ENCODE assay signal across 2 fruit fly cellular contexts in genomic region chrX:10573554-10573953, dm6.
A peak's percentile ranks its signal among the peaks of the same experiment; 100 is the strongest.
TF ChIP-seq lines count a peak whose summit lies in the region.

No protein-coding gene starts in this region.

TF ChIP-seq in whole organism, embryonic, 481 proteins besides CTCF, POLR2A, EP300 and RAD21 (continued from another document and continues in another):
- TF ChIP-seq CG15269 (tag; optimal IDR thresholded peaks at IDR 0.05; lab: Kevin White, UChicago) (peak; percentile 69), fd96Cb (tag; optimal IDR thresholded peaks at IDR 0.05; lab: Kevin White, UChicago) (peak; percentile 53), CG6254 (GFP tag; optimal IDR thresholded peaks at IDR 0.05; lab: Kevin White, UChicago) (peak; percentile 6), Drgx (GFP tag; IDR thresholded peaks at IDR 0.05; lab: Robert Waterston, UW) (peak; percentile 64), ase (GFP tag; IDR thresholded peaks at IDR 0.05; lab: Robert Waterston, UW) (peak; percentile 70; the same call in 2 of the 3 replicates), emc (GFP tag; optimal IDR thresholded peaks at IDR 0.05; lab: Kevin White, UChicago) (no peak), ci (GFP tag; IDR thresholded peaks at IDR 0.05; lab: Robert Waterston, UW) (peak; percentile 79; the same call in 2 of the 3 replicates), CG17385 (GFP tag; optimal IDR thresholded peaks at IDR 0.05; lab: Kevin White, UChicago) (peak; percentile 54), CG8944 (GFP tag; optimal IDR thresholded peaks at IDR 0.05; lab: Kevin White, UChicago) (no peak), CG17359 (tag; optimal IDR thresholded peaks at IDR 0.05; lab: Kevin White, UChicago) (peak; percentile 70), CG16863 (GFP tag; optimal IDR thresholded peaks at IDR 0.05; lab: Kevin White, UChicago) (no peak), CG3838 (GFP tag; optimal IDR thresholded peaks at IDR 0.05; lab: Kevin White, UChicago) (no peak), CG8388 (GFP tag; optimal IDR thresholded peaks at IDR 0.05; lab: Kevin White, UChicago) (peak; percentile 40), tin (GFP tag; optimal IDR thresholded peaks at IDR 0.05; lab: Kevin White, UChicago) (peak; percentile 24), CG18599 (GFP tag; optimal IDR thresholded peaks at IDR 0.05; lab: Kevin White, UChicago) (peak; percentile 77), CG14667 (GFP tag; IDR thresholded peaks at IDR 0.05; lab: Robert Waterston, UW) (peak; percentile 43; the same call in 1 of the 2 replicates), CG11695 (GFP tag; IDR thresholded peaks at IDR 0.05; lab: Robert Waterston, UW) (peak; percentile 76), CG10267 (tag; optimal IDR thresholded peaks at IDR 0.05; lab: Kevin White, UChicago) (peak; percentile 51), CG9932 (GFP tag; IDR thresholded peaks at IDR 0.05; lab: Robert Waterston, UW) (peak; percentile 55; the same call in 1 of the 2 replicates), grau (tag; optimal IDR thresholded peaks at IDR 0.05; lab: Kevin White, UChicago) (peak; percentile 64), trem (tag; optimal IDR thresholded peaks at IDR 0.05; lab: Kevin White, UChicago) (no peak), Dll (GFP tag; IDR thresholded peaks at IDR 0.05; lab: Robert Waterston, UW; ENCODE audit: partially characterized antibody) (no peak), mirr (GFP tag; optimal IDR thresholded peaks at IDR 0.05; lab: Kevin White, UChicago) (no peak), Sry-δ (GFP tag; optimal IDR thresholded peaks at IDR 0.05; lab: Kevin White, UChicago) (no peak), Hr3 (GFP tag; optimal IDR thresholded peaks at IDR 0.05; lab: Kevin White, UChicago) (peak; percentile 24), abd-A (tag; optimal IDR thresholded peaks at IDR 0.05; lab: Kevin White, UChicago) (peak; percentile 39), fd3F (GFP tag; optimal IDR thresholded peaks at IDR 0.05; lab: Kevin White, UChicago) (peak; percentile 14), vnd (GFP tag; IDR thresholded peaks at IDR 0.05; lab: Robert Waterston, UW; ENCODE audit: partially characterized antibody) (0 out of 3 replicates have a peak, but pooled peaks have one; percentile 25), Kr (GFP tag; optimal IDR thresholded peaks at IDR 0.05; lab: Kevin White, UChicago) (no peak), Fer1 (GFP tag; optimal IDR thresholded peaks at IDR 0.05; lab: Kevin White, UChicago) (peak; percentile 68), CG13894 (tag; optimal IDR thresholded peaks at IDR 0.05; lab: Kevin White, UChicago) (no peak), CG15479 (GFP tag; optimal IDR thresholded peaks at IDR 0.05; lab: Kevin White, UChicago) (no peak), Fer3 (tag; optimal IDR thresholded peaks at IDR 0.05; lab: Kevin White, UChicago) (peak; percentile 53), onecut (GFP tag; IDR thresholded peaks at IDR 0.05; lab: Robert Waterston, UW) (0 out of 2 replicates have a peak, but pooled peaks have one; percentile 27), CG17802 (tag; optimal IDR thresholded peaks at IDR 0.05; lab: Kevin White, UChicago) (no peak), CG11504 (tag; optimal IDR thresholded peaks at IDR 0.05; lab: Kevin White, UChicago) (peak; percentile 73), CG4820 (GFP tag; optimal IDR thresholded peaks at IDR 0.05; lab: Kevin White, UChicago) (peak; percentile 10), wdn (GFP tag; IDR thresholded peaks at IDR 0.05; lab: Robert Waterston, UW) (peak; percentile 44; the same call in 1 of the 2 replicates), prd (optimal IDR thresholded peaks at IDR 0.05; lab: Kevin White, UChicago) (no peak), prd (GFP tag; IDR thresholded peaks at IDR 0.05; lab: Robert Waterston, UW) (peak; percentile 54; the same call in 2 of the 3 replicates), NC2α (GFP tag; optimal IDR thresholded peaks at IDR 0.05; lab: Kevin White, UChicago) (no peak), Rfx (GFP tag; IDR thresholded peaks at IDR 0.05; lab: Robert Waterston, UW) (peak; percentile 70), CG12299 (tag; optimal IDR thresholded peaks at IDR 0.05; lab: Kevin White, UChicago) (peak; percentile 15), sens (GFP tag; lab: Kevin White, UChicago) (peak; percentile 72), CG3281 (GFP tag; optimal IDR thresholded peaks at IDR 0.05; lab: Kevin White, UChicago) (peak; percentile 54), repo (GFP tag; optimal IDR thresholded peaks at IDR 0.05; lab: Kevin White, UChicago) (no peak), aop (GFP tag; IDR thresholded peaks at IDR 0.05; lab: Robert Waterston, UW) (no peak), Meics (GFP tag; optimal IDR thresholded peaks at IDR 0.05; lab: Kevin White, UChicago) (peak; percentile 58), Dbx (GFP tag; IDR thresholded peaks at IDR 0.05; lab: Robert Waterston, UW) (peak; percentile 55; the same call in 1 of the 3 replicates), CG13624 (GFP tag; optimal IDR thresholded peaks at IDR 0.05; lab: Kevin White, UChicago) (no peak), CG6683 (GFP tag; optimal IDR thresholded peaks at IDR 0.05; lab: Kevin White, UChicago) (peak; percentile 33), CG18262 (tag; optimal IDR thresholded peaks at IDR 0.05; lab: Kevin White, UChicago) (peak; percentile 51), CG14014 (GFP tag; IDR thresholded peaks at IDR 0.05; lab: Robert Waterston, UW) (peak; percentile 67), Taf1 (GFP tag; IDR thresholded peaks at IDR 0.05; lab: Robert Waterston, UW) (peak; percentile 29; the same call in 1 of the 2 replicates), zfh1 (GFP tag; IDR thresholded peaks at IDR 0.05; lab: Robert Waterston, UW) (peak; percentile 62; the same call in 2 of the 3 replicates), CG32772 (GFP tag; IDR thresholded peaks at IDR 0.05; lab: Robert Waterston, UW) (peak; percentile 61), hkb (optimal IDR thresholded peaks at IDR 0.05; lab: Kevin White, UChicago) (no peak), hkb (GFP tag; IDR thresholded peaks at IDR 0.05; lab: Robert Waterston, UW) (peak; percentile 82), disco-r (GFP tag; optimal IDR thresholded peaks at IDR 0.05; lab: Kevin White, UChicago) (no peak), vvl (GFP tag; IDR thresholded peaks at IDR 0.05; lab: Robert Waterston, UW) (peak; percentile 80), bsh (GFP tag; optimal IDR thresholded peaks at IDR 0.05; lab: Kevin White, UChicago) (peak in 1 of 2 experiments; percentile 66), CG31224 (GFP tag; IDR thresholded peaks at IDR 0.05; lab: Robert Waterston, UW) (0 out of 2 replicates have a peak, but pooled peaks have one; percentile 16), peb (GFP tag; IDR thresholded peaks at IDR 0.05; lab: Robert Waterston, UW) (no peak), CG12659 (GFP tag; optimal IDR thresholded peaks at IDR 0.05; lab: Kevin White, UChicago) (peak; percentile 45), CG7372 (GFP tag; IDR thresholded peaks at IDR 0.05; lab: Robert Waterston, UW) (no peak)

TF ChIP-seq in whole organism, prepupa, 60 proteins besides CTCF, POLR2A, EP300 and RAD21 (continued from another document):
- TF ChIP-seq ss (GFP tag; optimal IDR thresholded peaks at IDR 0.05; lab: Kevin White, UChicago) (peak in 1 of 2 experiments; percentile 14), svp (GFP tag; lab: Kevin White, UChicago) (peak; percentile 70), Ets21C (GFP tag; optimal IDR thresholded peaks at IDR 0.05; lab: Kevin White, UChicago) (no peak), lz (GFP tag; optimal IDR thresholded peaks at IDR 0.05; lab: Kevin White, UChicago) (peak; percentile 8), CG6808 (GFP tag; optimal IDR thresholded peaks at IDR 0.05; lab: Kevin White, UChicago) (peak; percentile 33), cyc (GFP tag; optimal IDR thresholded peaks at IDR 0.05; lab: Kevin White, UChicago) (no peak), Gug (GFP tag; IDR thresholded peaks at IDR 0.05; lab: Robert Waterston, UW) (peak; percentile 64), Hr4 (GFP tag; optimal IDR thresholded peaks at IDR 0.05; lab: Kevin White, UChicago) (peak; percentile 50), OdsH (GFP tag; optimal IDR thresholded peaks at IDR 0.05; lab: Kevin White, UChicago) (peak; percentile 43), Smox (GFP tag; optimal IDR thresholded peaks at IDR 0.05; lab: Kevin White, UChicago) (peak; percentile 27), CG4318 (GFP tag; optimal IDR thresholded peaks at IDR 0.05; lab: Kevin White, UChicago) (peak; percentile 11), CG6276 (GFP tag; optimal IDR thresholded peaks at IDR 0.05; lab: Kevin White, UChicago) (peak; percentile 53), Sox102F (GFP tag; optimal IDR thresholded peaks at IDR 0.05; lab: Kevin White, UChicago) (peak; percentile 31), CG8119 (GFP tag; IDR thresholded peaks at IDR 0.05; lab: Robert Waterston, UW) (peak; percentile 72), CG6792 (GFP tag; optimal IDR thresholded peaks at IDR 0.05; lab: Kevin White, UChicago) (peak; percentile 29), Eip75B (GFP tag; optimal IDR thresholded peaks at IDR 0.05; lab: Kevin White, UChicago) (peak; percentile 22), Eip78C (GFP tag; lab: Kevin White, UChicago) (peak; percentile 82), net (GFP tag; optimal IDR thresholded peaks at IDR 0.05; lab: Kevin White, UChicago) (peak; percentile 43), CG3032 (tag; optimal IDR thresholded peaks at IDR 0.05; lab: Kevin White, UChicago) (peak; percentile 24), CG15336 (GFP tag; IDR thresholded peaks at IDR 0.05; lab: Robert Waterston, UW) (peak; percentile 80), CG3919 (GFP tag; optimal IDR thresholded peaks at IDR 0.05; lab: Kevin White, UChicago) (peak; percentile 46), spab (GFP tag; optimal IDR thresholded peaks at IDR 0.05; lab: Kevin White, UChicago) (no peak), CG34406 (GFP tag; optimal IDR thresholded peaks at IDR 0.05; lab: Kevin White, UChicago) (peak; percentile 32), dac (GFP tag; optimal IDR thresholded peaks at IDR 0.05; lab: Kevin White, UChicago) (no peak), fd59A (GFP tag; optimal IDR thresholded peaks at IDR 0.05; lab: Kevin White, UChicago) (peak; percentile 12), Blimp-1 (GFP tag; optimal IDR thresholded peaks at IDR 0.05; lab: Kevin White, UChicago) (no peak), CG1621 (tag; optimal IDR thresholded peaks at IDR 0.05; lab: Kevin White, UChicago) (peak; percentile 28), Hr39 (GFP tag; optimal IDR thresholded peaks at IDR 0.05; lab: Kevin White, UChicago) (peak; percentile 12), CG32006 (GFP tag; optimal IDR thresholded peaks at IDR 0.05; lab: Kevin White, UChicago) (peak; percentile 63), Lpt (GFP tag; optimal IDR thresholded peaks at IDR 0.05; lab: Kevin White, UChicago) (peak; percentile 7), Hr38 (GFP tag; optimal IDR thresholded peaks at IDR 0.05; lab: Kevin White, UChicago) (no peak), CG7368 (GFP tag; optimal IDR thresholded peaks at IDR 0.05; lab: Kevin White, UChicago) (peak; percentile 47), CG11294 (GFP tag; IDR thresholded peaks at IDR 0.05; lab: Robert Waterston, UW) (0 out of 2 replicates have a peak, but pooled peaks have one; percentile 22)
TF ChIP-seq in whole organism, prepupa: peak in this region for 43.
